Fruit fly (Drosophila melanogaster): ENCODE measurements around the gene CG44290.

Gene CG44290

dm6 chr3R:27440628-27441027, at the start of gene CG44290 (continued):
- TF ChIP-seq YL-1 (GFP tag; optimal IDR thresholded peaks at IDR 0.05) (no peak), Six4 (GFP tag; optimal IDR thresholded peaks at IDR 0.05) (peak; percentile 11), kah (GFP tag; optimal IDR thresholded peaks at IDR 0.05) (no peak), CG43689 (GFP tag; IDR thresholded peaks at IDR 0.05) (no peak), seq (GFP tag; IDR thresholded peaks at IDR 0.05) (no peak), Opbp (GFP tag; IDR thresholded peaks at IDR 0.05; ENCODE audit: partially characterized antibody) (no peak), CG17802 (tag; optimal IDR thresholded peaks at IDR 0.05) (peak; percentile 26), HLH3B (GFP tag; IDR thresholded peaks at IDR 0.05) (peak; percentile 35; the same call in 1 of the 2 replicates), eyg (GFP tag; optimal IDR thresholded peaks at IDR 0.05) (no peak), CG12155 (GFP tag; optimal IDR thresholded peaks at IDR 0.05) (no peak), Gug (GFP tag; IDR thresholded peaks at IDR 0.05) (0 out of 4 replicates have a peak, but pooled peaks have one; percentile 4), Bteb2 (GFP tag; optimal IDR thresholded peaks at IDR 0.05) (no peak), CG5953 (GFP tag; IDR thresholded peaks at IDR 0.05) (no peak), emc (GFP tag; optimal IDR thresholded peaks at IDR 0.05) (no peak), CG3995 (GFP tag; optimal IDR thresholded peaks at IDR 0.05) (no peak), CG12104 (GFP tag; optimal IDR thresholded peaks at IDR 0.05) (no peak), cwo (GFP tag; optimal IDR thresholded peaks at IDR 0.05) (no peak), crol (GFP tag; IDR thresholded peaks at IDR 0.05) (peak; percentile 31), ftz-f1 (GFP tag; optimal IDR thresholded peaks at IDR 0.05) (no peak), CG13775 (GFP tag; optimal IDR thresholded peaks at IDR 0.05) (no peak), trh (GFP tag; optimal IDR thresholded peaks at IDR 0.05) (no peak), Ptx1 (GFP tag; IDR thresholded peaks at IDR 0.05) (peak; percentile 45), Sox102F (GFP tag; optimal IDR thresholded peaks at IDR 0.05) (peak; percentile 30), gem (tag; optimal IDR thresholded peaks at IDR 0.05) (peak; percentile 72), grau (tag; optimal IDR thresholded peaks at IDR 0.05) (peak; percentile 31), H2.0 (GFP tag; IDR thresholded peaks at IDR 0.05) (no peak), CG12391 (tag; optimal IDR thresholded peaks at IDR 0.05) (peak; percentile 59), CrebB (tag; optimal IDR thresholded peaks at IDR 0.05) (no peak), croc (GFP tag; conservative IDR thresholded peaks at IDR 0.05) (peak; percentile 68), ham (GFP tag; IDR thresholded peaks at IDR 0.05) (no peak), eve (GFP tag; optimal IDR thresholded peaks at IDR 0.05) (peak in 1 of 2 experiments; percentile 61), onecut (GFP tag; IDR thresholded peaks at IDR 0.05) (peak; percentile 42; the same call in 1 of the 2 replicates), salm (tag; optimal IDR thresholded peaks at IDR 0.05) (no peak), pros (GFP tag; optimal IDR thresholded peaks at IDR 0.05) (peak; percentile 95), Xbp1 (GFP tag; optimal IDR thresholded peaks at IDR 0.05) (peak; percentile 29), nmo (GFP tag; optimal IDR thresholded peaks at IDR 0.05) (peak; percentile 57), CG16863 (GFP tag; optimal IDR thresholded peaks at IDR 0.05) (no peak), Oaz (GFP tag; IDR thresholded peaks at IDR 0.05) (no peak), dysf (GFP tag; IDR thresholded peaks at IDR 0.05) (no peak; the same call in 2 of the 3 replicates), fd64A (GFP tag; optimal IDR thresholded peaks at IDR 0.05) (no peak), ewg (GFP tag; optimal IDR thresholded peaks at IDR 0.05) (peak; percentile 28), Lpt (GFP tag; optimal IDR thresholded peaks at IDR 0.05) (no peak), CG13894 (tag; optimal IDR thresholded peaks at IDR 0.05) (no peak), sd (tag; optimal IDR thresholded peaks at IDR 0.05) (no peak), ara (GFP tag; IDR thresholded peaks at IDR 0.05) (peak; percentile 80), dmrt11E (tag; optimal IDR thresholded peaks at IDR 0.05) (peak; percentile 77), MTF-1 (GFP tag; optimal IDR thresholded peaks at IDR 0.05; ENCODE audit: borderline replicate concordance) (no peak), CG32532 (GFP tag; IDR thresholded peaks at IDR 0.05) (peak; percentile 24; the same call in 1 of the 2 replicates), Ets65A (GFP tag) (peak; percentile 78), CG15601 (tag; optimal IDR thresholded peaks at IDR 0.05) (peak; percentile 21), Sin3A (optimal IDR thresholded peaks at IDR 0.05) (no peak), Poxn (GFP tag; IDR thresholded peaks at IDR 0.05) (no peak)
